Worm (Caenorhabditis elegans): Measurements from ENCODE around the gene bud-13.
A peak's percentile ranks its signal among the peaks of the same experiment; 100 is the strongest.

bud-13 gene

DNA sequence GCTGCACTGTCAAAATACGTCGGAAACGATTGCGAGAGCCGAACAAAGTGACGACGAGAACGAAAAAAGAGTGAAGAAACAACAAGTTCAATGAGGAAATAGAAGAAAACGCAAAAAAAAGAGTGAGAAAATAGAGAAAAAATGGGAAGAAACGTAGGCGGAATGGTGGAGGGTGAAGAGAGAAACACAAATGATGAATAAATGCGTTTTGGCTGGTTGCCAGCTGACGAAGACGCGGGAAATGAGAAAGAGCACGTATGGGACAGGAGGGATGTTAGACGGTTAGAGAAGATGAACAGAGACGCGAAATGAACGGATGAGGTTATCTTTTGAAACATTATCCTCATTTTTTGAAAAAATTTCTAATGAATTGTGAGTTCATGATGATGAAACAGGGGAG, 17.4 kb upstream of the bud-13 start (continued):
- TF ChIP-seq nhr-12 (tag; optimal IDR thresholded peaks at IDR 0.05), result no peak
- peak in 1 of 2 experiments; percentile 37 for TF ChIP-seq mdl-1 (tag; optimal IDR thresholded peaks at IDR 0.05)
- TF ChIP-seq unc-62 (GFP tag; optimal IDR thresholded peaks at IDR 0.05), result no peak
- TF ChIP-seq mab-5 (tag; optimal IDR thresholded peaks at IDR 0.05), result peak; percentile 21
- no peak for TF ChIP-seq ceh-82 (tag; optimal IDR thresholded peaks at IDR 0.05)
- no peak for TF ChIP-seq gmeb-1 (tag; optimal IDR thresholded peaks at IDR 0.05)

DNA sequence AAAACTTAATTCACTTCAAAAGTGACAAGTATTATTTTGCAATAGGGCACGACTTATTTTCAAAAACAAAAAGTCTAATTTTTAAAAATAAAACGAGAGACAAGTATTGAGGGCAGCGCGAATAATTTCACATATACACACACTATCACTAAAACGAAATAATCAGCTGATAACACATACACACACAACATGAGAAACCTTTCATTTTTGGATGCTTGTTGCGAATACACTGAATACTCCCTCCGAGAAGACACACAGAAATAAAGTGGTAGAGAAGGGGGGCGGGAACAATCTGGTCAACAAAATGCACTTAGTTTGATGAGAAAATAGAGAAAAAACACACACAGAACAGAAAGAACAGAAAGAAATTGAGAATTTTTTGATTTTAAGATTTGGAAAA, 16.9 kb upstream of the bud-13 start:
- TF ChIP-seq ama-1 (optimal IDR thresholded peaks at IDR 0.05), result peak; percentile 10
- no peak for TF ChIP-seq lin-11 (tag; optimal IDR thresholded peaks at IDR 0.05)
- peak; percentile 27 for TF ChIP-seq fos-1 (tag; optimal IDR thresholded peaks at IDR 0.05)

DNA sequence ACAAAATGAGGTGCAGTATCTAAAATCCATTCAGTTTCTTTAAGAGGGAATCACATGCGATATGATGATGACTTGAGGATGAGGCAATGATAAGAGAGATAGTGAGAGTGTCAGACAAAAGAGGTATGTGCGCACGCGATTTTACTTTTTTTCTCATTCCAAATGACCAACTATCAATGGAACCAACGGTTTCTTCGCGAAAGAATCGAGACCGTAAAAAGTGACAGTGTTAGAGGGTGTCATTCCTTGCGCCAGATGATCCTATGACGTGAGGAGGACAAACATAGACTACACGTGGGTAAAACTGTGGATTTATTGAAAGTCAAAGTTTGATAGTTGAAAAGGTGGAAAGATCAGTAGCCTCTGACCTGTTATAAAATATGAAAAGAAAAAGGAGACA, 16.3 kb upstream of the bud-13 start:
- TF ChIP-seq snpc-4 (tag; optimal IDR thresholded peaks at IDR 0.05) (no peak), ama-1 (optimal IDR thresholded peaks at IDR 0.05) (no peak), ceh-82 (tag; optimal IDR thresholded peaks at IDR 0.05) (no peak), elt-1 (tag; optimal IDR thresholded peaks at IDR 0.05) (no peak), nhr-129 (tag; optimal IDR thresholded peaks at IDR 0.05) (peak; percentile 78), dmd-4 (tag; optimal IDR thresholded peaks at IDR 0.05) (no peak), mab-5 (tag; optimal IDR thresholded peaks at IDR 0.05) (no peak), lin-39 (tag; optimal IDR thresholded peaks at IDR 0.05) (no peak), fos-1 (tag; optimal IDR thresholded peaks at IDR 0.05) (peak; percentile 28), Y55F3AM.14 (GFP tag; optimal IDR thresholded peaks at IDR 0.05) (no peak), F13H6.1 (tag; optimal IDR thresholded peaks at IDR 0.05) (no peak), nhr-25 (tag; optimal IDR thresholded peaks at IDR 0.05) (peak; percentile 22), sma-3 (GFP tag; optimal IDR thresholded peaks at IDR 0.05) (no peak), sma-9 (GFP tag; optimal IDR thresholded peaks at IDR 0.05) (peak; percentile 70), sma-9 (tag; optimal IDR thresholded peaks at IDR 0.05) (no peak), sem-4 (tag; optimal IDR thresholded peaks at IDR 0.05) (no peak), zag-1 (tag; optimal IDR thresholded peaks at IDR 0.05) (no peak), egl-27 (tag; optimal IDR thresholded peaks at IDR 0.05) (no peak), nhr-10 (tag; optimal IDR thresholded peaks at IDR 0.05) (no peak), unc-55 (GFP tag; optimal IDR thresholded peaks at IDR 0.05) (no peak), blmp-1 (tag; optimal IDR thresholded peaks at IDR 0.05; ENCODE audit: insufficient read depth) (peak; percentile 80), lin-13 (GFP tag; optimal IDR thresholded peaks at IDR 0.05) (no peak), nhr-21 (tag; optimal IDR thresholded peaks at IDR 0.05) (peak; percentile 62), lsy-2 (tag; optimal IDR thresholded peaks at IDR 0.05) (no peak), unc-39 (tag; optimal IDR thresholded peaks at IDR 0.05) (no peak), mdl-1 (tag; optimal IDR thresholded peaks at IDR 0.05) (peak in 1 of 2 experiments; percentile 39), unc-62 (GFP tag; optimal IDR thresholded peaks at IDR 0.05) (no peak), ztf-4 (tag; optimal IDR thresholded peaks at IDR 0.05) (no peak), ZK546.5 (tag; optimal IDR thresholded peaks at IDR 0.05) (no peak), peb-1 (tag; optimal IDR thresholded peaks at IDR 0.05) (no peak), nhr-77 (tag; optimal IDR thresholded peaks at IDR 0.05) (no peak)

DNA sequence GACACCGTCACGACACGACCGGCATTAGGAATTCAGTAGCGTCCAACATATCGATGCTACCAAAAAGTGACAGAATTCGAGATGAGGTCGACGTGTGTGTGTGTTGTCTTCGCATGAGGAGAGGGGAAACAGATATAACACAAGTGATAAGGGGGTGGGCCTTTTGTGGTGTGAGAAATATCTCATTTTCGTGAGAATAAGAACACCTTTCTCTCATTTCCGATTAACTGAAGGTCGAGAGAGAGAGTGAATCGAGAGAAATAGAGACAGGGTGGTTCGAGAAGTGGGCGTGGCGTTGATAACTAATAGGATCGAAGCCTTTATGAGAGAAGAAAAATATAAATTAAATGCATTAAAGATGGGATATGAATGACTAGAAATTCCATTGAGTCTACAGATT, 15.6 kb upstream of the bud-13 start:
- TF ChIP-seq ztf-4 (tag; optimal IDR thresholded peaks at IDR 0.05) (no peak), sma-9 (GFP tag; optimal IDR thresholded peaks at IDR 0.05) (peak; percentile 37), sma-9 (tag; optimal IDR thresholded peaks at IDR 0.05) (no peak), egl-27 (tag; optimal IDR thresholded peaks at IDR 0.05) (no peak), ceh-16 (tag; optimal IDR thresholded peaks at IDR 0.05) (no peak), gmeb-1 (tag; optimal IDR thresholded peaks at IDR 0.05) (no peak), alr-1 (tag; optimal IDR thresholded peaks at IDR 0.05) (no peak), dmd-4 (tag; optimal IDR thresholded peaks at IDR 0.05) (no peak), aly-2 (tag; optimal IDR thresholded peaks at IDR 0.05) (no peak), nhr-25 (tag; optimal IDR thresholded peaks at IDR 0.05) (peak; percentile 41), sma-3 (GFP tag; optimal IDR thresholded peaks at IDR 0.05) (peak; percentile 34), skn-1 (tag; optimal IDR thresholded peaks at IDR 0.05) (no peak), lin-11 (tag; optimal IDR thresholded peaks at IDR 0.05) (no peak), blmp-1 (tag; optimal IDR thresholded peaks at IDR 0.05; ENCODE audit: insufficient read depth) (peak; percentile 41)

All from whole organism, L2 larva.